Worm (Caenorhabditis elegans) whole organism, L1 larva: Measurements from ENCODE around the gene Y56A3A.7.

Experiments used
- C16A3.4 ChIP-seq: fragments of 150-350 bp; optimal IDR thresholded peaks from 2 replicates; lab custom pipeline; 2014; ENCODE audit warnings: missing biosample characterization, missing genetic modification characterization
- C34B4.2 ChIP-seq: sonication (generic microtip); optimal IDR thresholded peaks from 2 replicates; lab custom pipeline; 2017; ENCODE audit warnings: mild to moderate bottlenecking, missing genetic modification characterization, missing compliant biosample characterization
- Y116A8C.19 ChIP-seq: sonication (generic microtip); optimal IDR thresholded peaks from 2 replicates; lab custom pipeline; 2016; ENCODE audit warnings: missing compliant biosample characterization, missing genetic modification characterization, borderline replicate concordance
- aha-1 ChIP-seq: fragments of 150-350 bp; optimal IDR thresholded peaks from 2 replicates; lab custom pipeline; 2014; ENCODE audit warnings: missing biosample characterization, missing genetic modification characterization
- aly-2 ChIP-seq: fragments of 150-350 bp; optimal IDR thresholded peaks from 2 replicates; lab custom pipeline; 2014; ENCODE audit warnings: missing biosample characterization, missing genetic modification characterization
- ceh-63 ChIP-seq: fragments of 200-800 bp; sonication (Bioruptor generic); optimal IDR thresholded peaks from 2 replicates; lab custom pipeline; 2018; ENCODE audit warnings: mild to moderate bottlenecking, missing genetic modification characterization, missing compliant biosample characterization
- ceh-88 ChIP-seq: fragments of 200-800 bp; sonication (Bioruptor generic); IDR thresholded peaks from 2 replicates; pipeline ENCODE4 v1.3.6; 2022; ENCODE audit warnings: missing genetic modification characterization, missing compliant biosample characterization
- ceh-90 ChIP-seq: sonication (generic microtip); optimal IDR thresholded peaks from 2 replicates; lab custom pipeline; 2016; ENCODE audit warnings: missing genetic modification characterization, missing compliant biosample characterization
- efl-1 ChIP-seq, 4 experiments: fragments of 150-350 bp; optimal IDR thresholded peaks in 3 of 4; peaks in 1 of 4; 1 replicate in 1 of 4; 2 replicates in 3 of 4; lab custom pipeline; 2014; ENCODE audit warnings: missing biosample characterization in 2 of 4, missing genetic modification characterization in 2 of 4, missing genetic modification reagents in 2 of 4
- efl-3 ChIP-seq: fragments of 200-800 bp; sonication (Bioruptor generic); optimal IDR thresholded peaks from 2 replicates; lab custom pipeline; 2018; ENCODE audit warnings: mild to moderate bottlenecking, missing genetic modification characterization, missing compliant biosample characterization
- egl-27 ChIP-seq, 2 experiments: fragments of 150-350 bp in 1 of 2; sonication (generic microtip); optimal IDR thresholded peaks; 3 replicates each; lab custom pipeline; 2017 to 2018; ENCODE audit warnings: missing biosample characterization in 2 of 2, missing genetic modification characterization in 2 of 2, missing genetic modification reagents in 2 of 2
- elt-3 ChIP-seq, 6 experiments: fragments of 150-350 bp in 1 of 6; sonication (generic microtip); optimal IDR thresholded peaks; 2 replicates each; lab custom pipeline; 2017 to 2018; ENCODE audit warnings: missing biosample characterization in 6 of 6, missing genetic modification characterization in 6 of 6, inconsistent platforms in 1 of 6
- ets-5 ChIP-seq: fragments of 200-800 bp; sonication (Bioruptor generic); IDR thresholded peaks from 2 replicates; pipeline ENCODE4 v1.3.6; 2022; ENCODE audit warnings: missing genetic modification characterization, missing compliant biosample characterization
- fkh-8 ChIP-seq: sonication (generic microtip); optimal IDR thresholded peaks from 2 replicates; lab custom pipeline; 2016; ENCODE audit warnings: mild to moderate bottlenecking, missing genetic modification characterization, missing compliant biosample characterization
- fos-1 ChIP-seq: fragments of 150-350 bp; optimal IDR thresholded peaks from 2 replicates; lab custom pipeline; 2014; ENCODE audit warnings: missing biosample characterization, missing genetic modification characterization
- grh-1 ChIP-seq: fragments of 200-800 bp; sonication (Bioruptor generic); IDR thresholded peaks from 2 replicates; pipeline ENCODE4 v1.3.6; 2022; ENCODE audit warnings: missing genetic modification reagents, missing genetic modification characterization, missing compliant biosample characterization
- hpl-2 ChIP-seq: fragments of 150-350 bp; optimal IDR thresholded peaks from 2 replicates; lab custom pipeline; 2014; ENCODE audit warnings: missing biosample characterization, missing genetic modification reagents, missing genetic modification characterization
- irx-1 ChIP-seq: sonication (generic microtip); optimal IDR thresholded peaks from 2 replicates; lab custom pipeline; 2016; ENCODE audit warnings: missing genetic modification characterization, missing compliant biosample characterization
- jun-1 ChIP-seq: fragments of 150-350 bp; optimal IDR thresholded peaks from 2 replicates; lab custom pipeline; 2014; ENCODE audit warnings: missing biosample characterization, missing genetic modification reagents, missing genetic modification characterization
- lin-13 ChIP-seq: fragments of 150-350 bp; optimal IDR thresholded peaks from 2 replicates; lab custom pipeline; 2014; ENCODE audit warnings: missing biosample characterization, missing genetic modification reagents, missing genetic modification characterization
- lin-14 ChIP-seq: fragments of 200-800 bp; sonication (Bioruptor generic); optimal IDR thresholded peaks from 2 replicates; lab custom pipeline; 2018; ENCODE audit warnings: mild to moderate bottlenecking, missing genetic modification characterization, moderate library complexity, missing compliant biosample characterization
- lin-15B ChIP-seq: fragments of 150-350 bp; sonication (generic microtip); optimal IDR thresholded peaks from 3 replicates; lab custom pipeline; 2014; ENCODE audit warnings: missing biosample characterization, missing genetic modification characterization
- lin-39 ChIP-seq: fragments of 150-350 bp; optimal IDR thresholded peaks from 2 replicates; lab custom pipeline; 2014; ENCODE audit warnings: missing biosample characterization, missing genetic modification reagents, missing genetic modification characterization
- lir-3 ChIP-seq: sonication (generic microtip); optimal IDR thresholded peaks from 2 replicates; lab custom pipeline; 2016; ENCODE audit warnings: mild to moderate bottlenecking, missing genetic modification characterization, moderate library complexity, missing compliant biosample characterization; ENCODE audit not compliant: poor library complexity
- mab-9 ChIP-seq: fragments of 200-800 bp; sonication (Bioruptor generic); IDR thresholded peaks from 2 replicates; pipeline ENCODE4 v1.3.6; 2022; ENCODE audit warnings: missing genetic modification reagents, missing genetic modification characterization, missing compliant biosample characterization
- mdl-1 ChIP-seq, 2 experiments: fragments of 150-350 bp; optimal IDR thresholded peaks; 2 replicates each; lab custom pipeline; 2014 to 2017; ENCODE audit warnings: missing biosample characterization in 2 of 2, missing genetic modification characterization in 2 of 2, inconsistent platforms in 1 of 2
- mef-2 ChIP-seq: fragments of 150-350 bp; optimal IDR thresholded peaks from 2 replicates; lab custom pipeline; 2014; ENCODE audit warnings: missing biosample characterization, missing genetic modification characterization
- nhr-11 ChIP-seq: fragments of 150-350 bp; optimal IDR thresholded peaks from 2 replicates; lab custom pipeline; 2014; ENCODE audit warnings: missing biosample characterization, missing genetic modification characterization
- nhr-19 ChIP-seq: fragments of 200-800 bp; sonication (Bioruptor generic); conservative IDR thresholded peaks from 2 replicates; pipeline ENCODE4 v1.3.6; 2022; ENCODE audit warnings: missing genetic modification characterization, missing compliant biosample characterization
- nhr-28 ChIP-seq: fragments of 150-350 bp; optimal IDR thresholded peaks from 2 replicates; lab custom pipeline; 2014; ENCODE audit warnings: missing biosample characterization, missing genetic modification characterization
- nhr-47 ChIP-seq: sonication (generic microtip); optimal IDR thresholded peaks from 2 replicates; lab custom pipeline; 2016; ENCODE audit warnings: mild to moderate bottlenecking, missing genetic modification characterization, moderate library complexity, missing compliant biosample characterization
- nhr-71 ChIP-seq: sonication (generic microtip); optimal IDR thresholded peaks from 2 replicates; lab custom pipeline; 2016; ENCODE audit warnings: mild to moderate bottlenecking, missing genetic modification characterization, moderate library complexity, missing compliant biosample characterization
- nhr-84 ChIP-seq: sonication (generic microtip); optimal IDR thresholded peaks from 2 replicates; lab custom pipeline; 2017; ENCODE audit warnings: missing biosample characterization, missing genetic modification characterization
- nhr-85 ChIP-seq: sonication (generic microtip); peaks from one replicate; lab custom pipeline; 2016; ENCODE audit warnings: missing genetic modification characterization, inconsistent platforms, missing compliant biosample characterization
- nhr-90 ChIP-seq: sonication (generic microtip); optimal IDR thresholded peaks from 2 replicates; lab custom pipeline; 2016; ENCODE audit warnings: mild to moderate bottlenecking, missing genetic modification characterization, missing compliant biosample characterization; ENCODE audit not compliant: poor library complexity
- rnt-1 ChIP-seq: sonication (generic microtip); optimal IDR thresholded peaks from 2 replicates; lab custom pipeline; 2016; ENCODE audit warnings: mild to moderate bottlenecking, missing genetic modification characterization, moderate library complexity, missing compliant biosample characterization
- skn-1 ChIP-seq: fragments of 150-350 bp; optimal IDR thresholded peaks from 2 replicates; lab custom pipeline; 2014; ENCODE audit warnings: missing biosample characterization, missing genetic modification characterization
- snpc-4 ChIP-seq: fragments of 150-350 bp; optimal IDR thresholded peaks from 2 replicates; lab custom pipeline; 2014; ENCODE audit warnings: missing biosample characterization, missing genetic modification characterization
- snu-23 ChIP-seq: sonication (generic microtip); optimal IDR thresholded peaks from 2 replicates; lab custom pipeline; 2016; ENCODE audit warnings: missing genetic modification characterization, missing compliant biosample characterization
- sox-4 ChIP-seq: sonication (generic microtip); optimal IDR thresholded peaks from 2 replicates; lab custom pipeline; 2016; ENCODE audit warnings: missing genetic modification characterization, missing compliant biosample characterization
- sptf-1 ChIP-seq: fragments of 150-350 bp; optimal IDR thresholded peaks from 2 replicates; lab custom pipeline; 2014; ENCODE audit warnings: missing biosample characterization, missing genetic modification characterization
- sup-37 ChIP-seq: fragments of 200-800 bp; sonication (Bioruptor generic); optimal IDR thresholded peaks from 2 replicates; lab custom pipeline; 2018; ENCODE audit warnings: mild to moderate bottlenecking, missing genetic modification characterization, missing compliant biosample characterization
- tbx-2 ChIP-seq: sonication (generic microtip); optimal IDR thresholded peaks from 2 replicates; lab custom pipeline; 2016; ENCODE audit warnings: missing genetic modification characterization, missing compliant biosample characterization
- tlp-1 ChIP-seq: fragments of 150-350 bp; optimal IDR thresholded peaks from 2 replicates; lab custom pipeline; 2014; ENCODE audit warnings: missing biosample characterization, missing genetic modification characterization
- unc-130 ChIP-seq: fragments of 150-350 bp; optimal IDR thresholded peaks from 2 replicates; lab custom pipeline; 2017; ENCODE audit warnings: missing biosample characterization, missing genetic modification characterization, inconsistent platforms
- unc-30 ChIP-seq: sonication (generic microtip); optimal IDR thresholded peaks from 2 replicates; lab custom pipeline; 2017; ENCODE audit warnings: missing biosample characterization, missing genetic modification characterization
- unc-62 ChIP-seq: fragments of 150-350 bp; optimal IDR thresholded peaks from 2 replicates; lab custom pipeline; 2014; ENCODE audit warnings: missing biosample characterization, missing genetic modification reagents, missing genetic modification characterization
- unc-86 ChIP-seq: sonication (generic microtip); optimal IDR thresholded peaks from 2 replicates; lab custom pipeline; 2016; ENCODE audit warnings: missing genetic modification characterization, missing compliant biosample characterization
- unc-98 ChIP-seq: fragments of 200-800 bp; sonication (Bioruptor generic); IDR thresholded peaks from 2 replicates; pipeline ENCODE4 v1.3.6; 2022; ENCODE audit warnings: missing genetic modification characterization, missing compliant biosample characterization
- vab-15 ChIP-seq: sonication (generic microtip); optimal IDR thresholded peaks from 2 replicates; lab custom pipeline; 2017; ENCODE audit warnings: missing genotype, mild to moderate bottlenecking, missing genetic modification characterization, missing compliant biosample characterization
- xbp-1 ChIP-seq: sonication (generic microtip); optimal IDR thresholded peaks from 2 replicates; lab custom pipeline; 2016; ENCODE audit warnings: missing genetic modification characterization, missing compliant biosample characterization
- zip-4 ChIP-seq: fragments of 200-800 bp; sonication (Bioruptor generic); optimal IDR thresholded peaks from 2 replicates; lab custom pipeline; 2018; ENCODE audit warnings: mild to moderate bottlenecking, missing genetic modification characterization, moderate library complexity, missing compliant biosample characterization
- ztf-11 ChIP-seq, 2 experiments: sonication (generic microtip); optimal IDR thresholded peaks; 2 replicates each; lab custom pipeline; 2016 to 2017; ENCODE audit warnings: missing genetic modification characterization in 2 of 2, missing biosample characterization in 1 of 2, missing compliant biosample characterization in 1 of 2
- ztf-4 ChIP-seq: fragments of 150-350 bp; optimal IDR thresholded peaks from 2 replicates; lab custom pipeline; 2014; ENCODE audit warnings: missing biosample characterization, missing genetic modification characterization

Gene Y56A3A.7

DNA sequence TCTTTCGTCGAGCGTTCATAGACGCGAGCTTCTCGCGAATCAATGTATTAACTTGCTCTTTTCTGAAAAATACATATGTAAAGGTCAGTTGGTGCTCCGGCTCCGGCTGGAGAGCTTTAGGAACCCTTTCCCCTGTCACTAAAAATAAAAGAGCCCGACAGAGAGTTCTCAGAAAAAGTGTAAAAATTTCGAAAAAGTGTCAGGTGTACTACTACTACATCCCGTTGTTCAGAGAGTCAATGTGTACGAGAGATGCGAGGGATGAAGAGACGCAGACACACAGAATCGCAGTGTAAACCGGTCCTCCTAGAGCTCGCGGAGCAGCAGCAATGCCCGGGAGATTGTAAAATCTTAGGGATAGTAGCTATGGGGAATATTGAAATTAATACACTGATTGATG lies 4.2 kb downstream of the Y56A3A.7 start (continued):
- TF ChIP-seq efl-1 (optimal IDR thresholded peaks at IDR 0.05; lab: Kevin White, UChicago) (peak; percentile 19 to 27), efl-1 (GFP tag; optimal IDR thresholded peaks at IDR 0.05 in 1 of 2; lab: Kevin White, UChicago) (peak; percentile 26 to 90), nhr-84 (tag; lab: Kevin White, UChicago) (no peak), tbx-2 (tag; lab: Kevin White, UChicago) (no peak), lin-15B (tag; lab: Kevin White, UChicago) (no peak), xbp-1 (tag; lab: Kevin White, UChicago) (peak; percentile 11), lin-39 (tag; lab: Kevin White, UChicago) (peak; percentile 40), fkh-8 (tag; lab: Kevin White, UChicago) (no peak), vab-15 (tag; lab: Kevin White, UChicago) (no peak), mef-2 (peak; percentile 38), jun-1 (tag; lab: Kevin White, UChicago) (no peak), fos-1 (no peak), C34B4.2 (tag; lab: Kevin White, UChicago) (no peak), nhr-85 (no peak), nhr-71 (peak; percentile 88), zip-4 (GFP tag; lab: Kevin White, UChicago) (no peak), ceh-88 (no peak), nhr-11 (tag; lab: Kevin White, UChicago) (no peak), Y116A8C.19 (tag; lab: Kevin White, UChicago) (no peak), unc-130 (tag; lab: Kevin White, UChicago) (no peak), snpc-4 (tag; lab: Kevin White, UChicago) (no peak), nhr-19 (peak; percentile 64), nhr-90 (tag; lab: Kevin White, UChicago) (no peak), skn-1 (peak; percentile 19), unc-62 (GFP tag; lab: Kevin White, UChicago) (no peak), mab-9 (GFP tag; lab: Robert Waterston, UW) (no peak), lin-14 (GFP tag; lab: Kevin White, UChicago) (peak; percentile 85), rnt-1 (tag; lab: Kevin White, UChicago) (peak; percentile 87), C16A3.4 (no peak), lir-3 (tag; lab: Kevin White, UChicago) (no peak), aly-2 (no peak), nhr-28 (no peak), lin-13 (GFP tag; lab: Kevin White, UChicago) (no peak), sup-37 (GFP tag; lab: Kevin White, UChicago) (no peak), grh-1 (no peak), unc-86 (no peak), ceh-90 (no peak), ztf-11 (tag; optimal IDR thresholded peaks at IDR 0.05; lab: Kevin White, UChicago) (no peak), unc-30 (tag; lab: Kevin White, UChicago) (no peak), mdl-1 (tag; optimal IDR thresholded peaks at IDR 0.05; lab: Kevin White, UChicago) (peak in 1 of 2 experiments; percentile 2), elt-3 (tag; optimal IDR thresholded peaks at IDR 0.05; lab: Kevin White, UChicago) (no peak), ztf-4 (tag; lab: Kevin White, UChicago) (no peak), tlp-1 (tag; lab: Kevin White, UChicago) (no peak), egl-27 (tag; optimal IDR thresholded peaks at IDR 0.05; lab: Kevin White, UChicago) (no peak), ceh-63 (no peak), unc-98 (GFP tag; lab: Robert Waterston, UW) (peak; percentile 69), nhr-47 (peak; percentile 54), snu-23 (GFP tag; lab: Kevin White, UChicago) (peak; percentile 64), hpl-2 (GFP tag; lab: Kevin White, UChicago) (no peak), ets-5 (no peak), sptf-1 (tag; lab: Kevin White, UChicago) (no peak), efl-3 (no peak), sox-4 (tag; lab: Kevin White, UChicago) (no peak), irx-1 (no peak), aha-1 (tag; lab: Kevin White, UChicago) (no peak)
